Worm (Caenorhabditis elegans): Measurements from ENCODE around the gene F29A7.8.

ce11 chrII:2742251-2742650 lies 15.6 kb downstream of the F29A7.8 start, which contains the start of gene T05A8.7:
- no peak for TF ChIP-seq tab-1 (GFP tag; IDR thresholded peaks at IDR 0.05)
- no peak for TF ChIP-seq flt-1 (GFP tag; IDR thresholded peaks at IDR 0.05)
- no peak for TF ChIP-seq klf-2 (GFP tag; conservative IDR thresholded peaks at IDR 0.05)
- TF ChIP-seq cog-1 (tag; optimal IDR thresholded peaks at IDR 0.05): no peak
- no peak for TF ChIP-seq med-1 (GFP tag; optimal IDR thresholded peaks at IDR 0.05; ENCODE audit: insufficient read depth)
- TF ChIP-seq ztf-29 (GFP tag; IDR thresholded peaks at IDR 0.05): no peak

Measured in whole organism, midembryonic.